Fruit fly (Drosophila melanogaster): Measurements from ENCODE around the gene sn.

Gene sn

dm6 chrX:7935798-7936572 is 27.8 kb upstream of the sn start, which contains the start of gene Ubr3 (continued):
- peak; percentile 80 for TF ChIP-seq Ets65A (GFP tag)
- TF ChIP-seq CG14050 (GFP tag; IDR thresholded peaks at IDR 0.05): no peak
- TF ChIP-seq ewg (GFP tag; optimal IDR thresholded peaks at IDR 0.05): no peak
- no peak for TF ChIP-seq mirr (GFP tag; optimal IDR thresholded peaks at IDR 0.05)
- no peak for TF ChIP-seq CG9437 (GFP tag; optimal IDR thresholded peaks at IDR 0.05)
- peak; percentile 92 for TF ChIP-seq Ets97D (GFP tag; optimal IDR thresholded peaks at IDR 0.05)
- no peak for TF ChIP-seq CG4854 (GFP tag; optimal IDR thresholded peaks at IDR 0.05)
- peak; percentile 20 for TF ChIP-seq CG2120 (GFP tag; optimal IDR thresholded peaks at IDR 0.05)
- TF ChIP-seq ttk (GFP tag; IDR thresholded peaks at IDR 0.05): no peak
- no peak for TF ChIP-seq sim (GFP tag; IDR thresholded peaks at IDR 0.05)
- no peak for TF ChIP-seq CG9215 (GFP tag; IDR thresholded peaks at IDR 0.05)
- no peak for TF ChIP-seq CG8359 (GFP tag; optimal IDR thresholded peaks at IDR 0.05; ENCODE audit: borderline replicate concordance)
- no peak for TF ChIP-seq az2 (GFP tag; optimal IDR thresholded peaks at IDR 0.05)
- TF ChIP-seq CG15073 (GFP tag; optimal IDR thresholded peaks at IDR 0.05): no peak
- no peak for TF ChIP-seq Hmx (GFP tag; optimal IDR thresholded peaks at IDR 0.05)
- no peak for TF ChIP-seq pb (GFP tag; optimal IDR thresholded peaks at IDR 0.05)
- TF ChIP-seq CHES-1-like (GFP tag; optimal IDR thresholded peaks at IDR 0.05): no peak
- no peak for TF ChIP-seq CG5953 (GFP tag; IDR thresholded peaks at IDR 0.05)
- peak; percentile 17; the same call in 1 of the 2 replicates for TF ChIP-seq E2f2 (GFP tag; IDR thresholded peaks at IDR 0.05)
- no peak for TF ChIP-seq CG7987 (GFP tag; optimal IDR thresholded peaks at IDR 0.05)
- peak; percentile 51 for TF ChIP-seq HmgD (GFP tag; optimal IDR thresholded peaks at IDR 0.05)
- no peak for TF ChIP-seq pnt (GFP tag; optimal IDR thresholded peaks at IDR 0.05)
- TF ChIP-seq CG8281 (tag; optimal IDR thresholded peaks at IDR 0.05): no peak
- no peak for TF ChIP-seq nau (GFP tag; optimal IDR thresholded peaks at IDR 0.05)
- TF ChIP-seq CG7372 (GFP tag; IDR thresholded peaks at IDR 0.05): no peak
- TF ChIP-seq Sin3A (optimal IDR thresholded peaks at IDR 0.05): peak; percentile 91
- no peak for TF ChIP-seq CG31224 (GFP tag; IDR thresholded peaks at IDR 0.05)
- TF ChIP-seq dan (GFP tag; IDR thresholded peaks at IDR 0.05): no peak
- peak; percentile 95 for TF ChIP-seq CG8478 (optimal IDR thresholded peaks at IDR 0.05)
- peak; percentile 7 for TF ChIP-seq shn (GFP tag; optimal IDR thresholded peaks at IDR 0.05)
- no peak for TF ChIP-seq E2f1 (GFP tag; IDR thresholded peaks at IDR 0.05)
- TF ChIP-seq trh (GFP tag; optimal IDR thresholded peaks at IDR 0.05): no peak
- peak; percentile 81 for TF ChIP-seq HLH4C (GFP tag; IDR thresholded peaks at IDR 0.05; ENCODE audit: partially characterized antibody)
- no peak for TF ChIP-seq CG9817 (tag; optimal IDR thresholded peaks at IDR 0.05)
- peak; percentile 69; the same call in 2 of the 3 replicates for TF ChIP-seq Opbp (GFP tag; IDR thresholded peaks at IDR 0.05; ENCODE audit: partially characterized antibody)
- no peak for TF ChIP-seq CG8290 (GFP tag; optimal IDR thresholded peaks at IDR 0.05)
- TF ChIP-seq CG8290 (tag; optimal IDR thresholded peaks at IDR 0.05): peak in 1 of 2 experiments; percentile 59
- TF ChIP-seq al (GFP tag; IDR thresholded peaks at IDR 0.05): 0 out of 2 replicates have a peak, but pooled peaks have one; percentile 8
- peak; percentile 74 for TF ChIP-seq CG7963 (GFP tag; IDR thresholded peaks at IDR 0.05; ENCODE audit: partially characterized antibody)
- no peak for TF ChIP-seq lola (GFP tag; optimal IDR thresholded peaks at IDR 0.05)
- TF ChIP-seq abd-A (tag; optimal IDR thresholded peaks at IDR 0.05): no peak
- no peak for TF ChIP-seq stc (GFP tag; IDR thresholded peaks at IDR 0.05)
- TF ChIP-seq CG10366 (GFP tag; IDR thresholded peaks at IDR 0.05): no peak
- TF ChIP-seq sens (GFP tag): peak; percentile 60
- TF ChIP-seq zen (tag; optimal IDR thresholded peaks at IDR 0.05): no peak
- TF ChIP-seq CG4328 (GFP tag; optimal IDR thresholded peaks at IDR 0.05): no peak
- no peak for TF ChIP-seq Bdp1 (GFP tag; optimal IDR thresholded peaks at IDR 0.05)
- TF ChIP-seq lilli (GFP tag; optimal IDR thresholded peaks at IDR 0.05): no peak
- TF ChIP-seq chif (GFP tag; optimal IDR thresholded peaks at IDR 0.05): no peak
- no peak for TF ChIP-seq CG1529 (GFP tag; optimal IDR thresholded peaks at IDR 0.05)
- TF ChIP-seq CG10462 (GFP tag; optimal IDR thresholded peaks at IDR 0.05): no peak

Data from whole organism, embryonic.